Worm (Caenorhabditis elegans): Measurements from ENCODE around the gene irld-23.

The irld-23 gene

DNA sequence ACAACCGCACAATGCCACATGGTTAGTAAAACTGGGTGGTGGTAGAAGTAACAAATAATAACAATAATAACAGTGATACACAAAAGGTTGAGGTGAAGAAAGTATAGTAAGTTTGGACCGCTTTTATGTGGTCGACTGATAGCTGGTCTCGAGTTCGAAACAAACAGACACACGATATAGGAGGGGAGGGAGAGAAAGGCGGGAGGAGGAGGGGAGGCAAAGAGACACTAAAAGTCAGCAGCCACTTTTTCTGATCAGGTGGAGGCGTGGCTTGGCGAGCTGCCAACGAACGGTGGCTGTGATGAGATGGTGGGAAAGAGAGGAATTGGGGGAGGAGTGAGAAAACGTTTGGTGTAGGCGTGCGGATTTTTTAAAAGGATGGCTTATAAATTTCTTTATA lies 22.1 kb downstream of the irld-23 start (continued):
- TF ChIP-seq egl-27 (tag; optimal IDR thresholded peaks at IDR 0.05): no peak
- TF ChIP-seq snpc-4 (tag; optimal IDR thresholded peaks at IDR 0.05): no peak
- no peak for TF ChIP-seq aha-1 (tag; optimal IDR thresholded peaks at IDR 0.05)
- no peak for TF ChIP-seq jun-1 (tag; optimal IDR thresholded peaks at IDR 0.05)
- no peak for TF ChIP-seq hpl-2 (GFP tag; optimal IDR thresholded peaks at IDR 0.05)
- TF ChIP-seq nhr-28 (tag; optimal IDR thresholded peaks at IDR 0.05): no peak
- no peak for TF ChIP-seq xbp-1 (tag; optimal IDR thresholded peaks at IDR 0.05)
- no peak for TF ChIP-seq sox-4 (tag; optimal IDR thresholded peaks at IDR 0.05)

DNA sequence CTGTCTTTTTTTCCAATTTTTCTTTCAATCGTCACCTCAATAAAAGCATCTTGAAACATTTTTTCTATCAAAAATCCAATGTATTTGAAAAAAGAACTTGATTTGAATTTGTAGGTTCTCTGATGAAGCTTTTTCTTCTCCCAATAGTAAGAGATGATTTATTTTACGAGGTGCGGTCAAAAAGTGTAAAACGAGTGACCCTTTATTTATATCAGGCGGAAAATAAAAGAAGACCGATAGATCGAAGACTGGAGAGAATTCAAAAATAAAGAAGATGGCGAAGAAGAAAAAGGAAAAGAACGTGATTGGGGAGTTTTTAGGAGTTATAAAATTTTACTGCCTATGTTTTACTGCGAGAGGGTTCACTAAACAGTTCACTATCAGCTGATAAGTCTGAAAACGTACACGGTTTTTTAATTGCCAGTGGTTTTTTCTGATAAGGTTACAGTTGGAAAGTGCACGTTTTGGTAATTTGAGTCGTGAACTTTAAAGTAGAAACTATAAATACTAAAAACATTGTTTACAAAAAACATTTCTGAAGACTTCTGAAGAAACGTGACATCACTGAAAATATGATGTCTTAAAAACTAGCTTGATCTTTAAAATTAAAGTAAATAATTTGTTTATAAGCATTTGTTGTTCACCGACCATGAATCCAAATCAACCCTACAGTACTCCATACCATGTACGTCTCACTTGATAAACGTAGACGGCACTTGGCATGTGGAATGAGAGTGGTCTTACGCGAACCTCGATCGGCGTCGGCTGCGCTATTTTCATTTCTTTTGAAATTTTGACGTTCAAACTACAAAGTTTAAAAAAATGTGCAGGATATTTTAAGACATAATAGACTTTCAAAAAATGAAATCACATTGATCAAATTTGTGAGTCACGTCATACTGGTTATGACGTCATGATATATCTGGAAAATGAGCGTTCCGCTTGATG lies 24.4 kb downstream of the irld-23 start:
- TF ChIP-seq lin-14 (GFP tag; optimal IDR thresholded peaks at IDR 0.05) (peak; percentile 41), blmp-1 (tag; optimal IDR thresholded peaks at IDR 0.05) (peak; percentile 21), nhr-85 (tag) (peak; percentile 78), zag-1 (tag; optimal IDR thresholded peaks at IDR 0.05) (no peak), lin-39 (tag; optimal IDR thresholded peaks at IDR 0.05) (no peak), ztf-11 (tag; optimal IDR thresholded peaks at IDR 0.05) (no peak), mdl-1 (tag; optimal IDR thresholded peaks at IDR 0.05) (no peak), snpc-4 (tag; optimal IDR thresholded peaks at IDR 0.05) (peak; percentile 30), alr-1 (tag; optimal IDR thresholded peaks at IDR 0.05; ENCODE audit: borderline replicate concordance) (no peak), nhr-47 (tag; optimal IDR thresholded peaks at IDR 0.05) (no peak), fos-1 (tag; optimal IDR thresholded peaks at IDR 0.05) (no peak), nhr-71 (tag; optimal IDR thresholded peaks at IDR 0.05) (peak; percentile 20), elt-2 (tag; optimal IDR thresholded peaks at IDR 0.05) (peak; percentile 56), ceh-90 (tag; optimal IDR thresholded peaks at IDR 0.05) (no peak)

DNA sequence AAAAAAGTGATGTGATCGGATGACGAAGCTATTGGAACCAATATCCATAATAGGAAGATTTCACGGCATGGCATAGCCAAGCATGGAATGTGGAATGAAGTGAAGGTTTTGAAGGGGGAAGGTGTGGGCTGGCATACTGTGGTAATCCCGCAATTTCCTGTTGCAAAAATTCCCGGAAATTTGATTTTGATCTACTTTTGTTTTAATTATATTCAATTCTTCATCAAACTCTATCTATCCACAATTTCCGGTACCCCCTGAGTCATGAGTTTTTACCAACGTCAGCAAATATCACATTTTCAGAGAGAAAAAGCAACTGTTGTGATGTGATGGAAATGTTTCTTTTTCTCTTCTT lies 25.0 kb downstream of the irld-23 start, which contains the start of gene gcy-11:
Gene gcy-11, minus strand, starts transcription at position 101 of the 355 bp plus-strand sequence.
- TF ChIP-seq ztf-11 (tag; optimal IDR thresholded peaks at IDR 0.05) (no peak), lin-14 (GFP tag; optimal IDR thresholded peaks at IDR 0.05) (no peak), rnt-1 (tag; optimal IDR thresholded peaks at IDR 0.05) (peak; percentile 37), lin-39 (tag; optimal IDR thresholded peaks at IDR 0.05) (peak; percentile 10), isw-1 (GFP tag; IDR thresholded peaks at IDR 0.05) (no peak), snu-23 (GFP tag; optimal IDR thresholded peaks at IDR 0.05) (peak; percentile 6), xbp-1 (tag; optimal IDR thresholded peaks at IDR 0.05) (no peak), lsy-2 (tag; optimal IDR thresholded peaks at IDR 0.05) (peak; percentile 15 to 18), nhr-71 (tag; optimal IDR thresholded peaks at IDR 0.05) (peak; percentile 60), fkh-8 (tag; optimal IDR thresholded peaks at IDR 0.05) (peak; percentile 23)

DNA sequence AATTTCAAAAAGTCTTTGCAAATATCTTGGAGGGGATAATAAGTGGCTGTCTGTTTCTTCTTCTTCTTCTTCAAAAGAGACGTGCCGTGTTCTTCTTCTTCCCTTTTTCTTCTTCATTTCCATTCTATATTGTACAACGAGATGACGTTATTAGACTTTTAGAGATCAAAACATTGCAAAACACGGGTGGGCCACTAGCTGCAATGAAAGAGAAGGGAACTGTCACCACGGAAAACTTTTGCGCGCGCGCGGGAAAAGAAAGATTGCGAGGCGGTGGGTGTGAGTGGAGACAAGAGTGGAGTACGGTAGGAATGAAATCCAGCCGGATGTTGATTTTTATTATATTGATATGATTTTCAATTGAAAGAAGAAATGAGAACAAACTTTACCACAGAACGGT lies 26.4 kb downstream of the irld-23 start:
- TF ChIP-seq snu-23 (GFP tag; optimal IDR thresholded peaks at IDR 0.05) (peak; percentile 18), nhr-11 (tag; optimal IDR thresholded peaks at IDR 0.05) (no peak), dpl-1 (GFP tag; optimal IDR thresholded peaks at IDR 0.05) (peak in 1 of 3 experiments; percentile 15), nhr-237 (tag; optimal IDR thresholded peaks at IDR 0.05) (no peak), lir-3 (tag; optimal IDR thresholded peaks at IDR 0.05; ENCODE audit: poor library complexity) (no peak), nhr-47 (tag; optimal IDR thresholded peaks at IDR 0.05) (no peak), unc-62 (GFP tag; optimal IDR thresholded peaks at IDR 0.05) (no peak), isw-1 (GFP tag; IDR thresholded peaks at IDR 0.05) (no peak), unc-86 (tag; optimal IDR thresholded peaks at IDR 0.05) (no peak), nhr-90 (tag; optimal IDR thresholded peaks at IDR 0.05; ENCODE audit: poor library complexity) (peak; percentile 43), ceh-90 (tag; optimal IDR thresholded peaks at IDR 0.05) (no peak), nhr-71 (tag; optimal IDR thresholded peaks at IDR 0.05) (peak; percentile 55), efl-1 (optimal IDR thresholded peaks at IDR 0.05) (no peak), efl-1 (GFP tag; optimal IDR thresholded peaks at IDR 0.05 in 1 of 2) (no peak), skn-1 (tag; optimal IDR thresholded peaks at IDR 0.05) (no peak), fkh-10 (GFP tag; optimal IDR thresholded peaks at IDR 0.05) (no peak), aha-1 (tag; optimal IDR thresholded peaks at IDR 0.05) (no peak), grh-1 (GFP tag; IDR thresholded peaks at IDR 0.05) (no peak), mab-9 (GFP tag; IDR thresholded peaks at IDR 0.05) (no peak), hlh-17 (GFP tag; optimal IDR thresholded peaks at IDR 0.05; ENCODE audit: borderline replicate concordance) (no peak), lin-15B (tag; optimal IDR thresholded peaks at IDR 0.05) (no peak), mdl-1 (tag; optimal IDR thresholded peaks at IDR 0.05) (peak in 1 of 2 experiments; percentile 21), jun-1 (tag; optimal IDR thresholded peaks at IDR 0.05) (no peak), zag-1 (tag; optimal IDR thresholded peaks at IDR 0.05) (no peak), ceh-82 (tag; optimal IDR thresholded peaks at IDR 0.05) (no peak), lin-13 (GFP tag; optimal IDR thresholded peaks at IDR 0.05) (peak; percentile 30), lin-14 (GFP tag; optimal IDR thresholded peaks at IDR 0.05) (peak; percentile 50), egl-27 (tag; optimal IDR thresholded peaks at IDR 0.05) (no peak)

All from whole organism, L1 larva.